Fruit fly (Drosophila melanogaster): ENCODE measurements around the gene CG4942.

dm6 chr3L:9092356-9093103 lies 19.6 kb downstream of the CG4942 start, which contains the start of gene CG32032:
- TF ChIP-seq Snoo (tag; optimal IDR thresholded peaks at IDR 0.05) (no peak), CG8301 (tag; optimal IDR thresholded peaks at IDR 0.05) (no peak), EcR (GFP tag; optimal IDR thresholded peaks at IDR 0.05) (no peak), fd96Ca (GFP tag; IDR thresholded peaks at IDR 0.05) (no peak), CG17806 (tag; optimal IDR thresholded peaks at IDR 0.05) (no peak), Ets98B (GFP tag; IDR thresholded peaks at IDR 0.05) (no peak), D1 (tag; optimal IDR thresholded peaks at IDR 0.05) (no peak), CG14655 (GFP tag; optimal IDR thresholded peaks at IDR 0.05) (no peak), gl (tag; optimal IDR thresholded peaks at IDR 0.05) (no peak), CG13204 (GFP tag; optimal IDR thresholded peaks at IDR 0.05) (no peak), CG15710 (tag; optimal IDR thresholded peaks at IDR 0.05) (peak; percentile 42)
